Worm (Caenorhabditis elegans): ENCODE data around the gene C28A5.2.
A peak's percentile ranks its signal among the peaks of the same experiment; 100 is the strongest.

C28A5.2 gene

ce11 chrIII:4429402-4429801 lies 9.9 kb downstream of the C28A5.2 start, which contains the start of gene C28A5.6:
C28A5.6 (minus strand) TSS chrIII:4429502.
- TF ChIP-seq unc-130 (tag; optimal IDR thresholded peaks at IDR 0.05) (no peak), grh-1 (GFP tag; IDR thresholded peaks at IDR 0.05) (no peak), swsn-7 (tag; optimal IDR thresholded peaks at IDR 0.05) (no peak), ama-1 (optimal IDR thresholded peaks at IDR 0.05) (no peak), elt-3 (tag; optimal IDR thresholded peaks at IDR 0.05) (no peak), irx-1 (tag; optimal IDR thresholded peaks at IDR 0.05) (no peak), nhr-237 (tag; optimal IDR thresholded peaks at IDR 0.05) (no peak), pqm-1 (tag; optimal IDR thresholded peaks at IDR 0.05) (no peak), nhr-77 (tag; optimal IDR thresholded peaks at IDR 0.05) (no peak), efl-3 (GFP tag; optimal IDR thresholded peaks at IDR 0.05) (no peak), fkh-10 (GFP tag; optimal IDR thresholded peaks at IDR 0.05) (no peak), skn-1 (tag; optimal IDR thresholded peaks at IDR 0.05) (no peak)

- TF ChIP-seq lin-35 (GFP tag; optimal IDR thresholded peaks at IDR 0.05) = peak in 1 of 2 experiments; percentile 13
- TF ChIP-seq snpc-4 (tag; optimal IDR thresholded peaks at IDR 0.05) = peak; percentile 22
- no peak for TF ChIP-seq efl-3 (GFP tag; optimal IDR thresholded peaks at IDR 0.05)
- peak in 1 of 2 experiments; percentile 10 for TF ChIP-seq efl-1 (optimal IDR thresholded peaks at IDR 0.05)
- peak in 1 of 2 experiments; percentile 63 for TF ChIP-seq efl-1 (GFP tag; optimal IDR thresholded peaks at IDR 0.05 in 1 of 2)
- no peak for TF ChIP-seq pag-3 (tag; optimal IDR thresholded peaks at IDR 0.05; ENCODE audit: borderline replicate concordance, insufficient read depth)
- TF ChIP-seq rnt-1 (tag; optimal IDR thresholded peaks at IDR 0.05) = peak; percentile 28
- TF ChIP-seq pax-3 (tag; optimal IDR thresholded peaks at IDR 0.05) = no peak
These were observed 10.5 kb downstream of the C28A5.2 start for ce11 chrIII:4428797-4429196.

- TF ChIP-seq swsn-7 (tag; optimal IDR thresholded peaks at IDR 0.05) (peak; percentile 45), dsc-1 (tag; optimal IDR thresholded peaks at IDR 0.05) (peak; percentile 43), zip-4 (GFP tag; optimal IDR thresholded peaks at IDR 0.05) (peak; percentile 29), nhr-47 (tag; optimal IDR thresholded peaks at IDR 0.05) (peak; percentile 63), lin-14 (GFP tag; optimal IDR thresholded peaks at IDR 0.05) (peak; percentile 26), dpl-1 (GFP tag; optimal IDR thresholded peaks at IDR 0.05) (peak in 1 of 3 experiments; percentile 30), lsy-2 (tag; optimal IDR thresholded peaks at IDR 0.05) (peak in 1 of 2 experiments; percentile 21), snu-23 (GFP tag; optimal IDR thresholded peaks at IDR 0.05) (peak; percentile 23), unc-86 (tag; optimal IDR thresholded peaks at IDR 0.05) (peak; percentile 6), C16A3.4 (tag; optimal IDR thresholded peaks at IDR 0.05) (peak; percentile 6), fkh-8 (tag; optimal IDR thresholded peaks at IDR 0.05) (peak; percentile 3), xbp-1 (tag; optimal IDR thresholded peaks at IDR 0.05) (peak; percentile 9), mab-9 (GFP tag; IDR thresholded peaks at IDR 0.05) (peak; percentile 67), rnt-1 (tag; optimal IDR thresholded peaks at IDR 0.05) (peak; percentile 38), nhr-90 (tag; optimal IDR thresholded peaks at IDR 0.05; ENCODE audit: poor library complexity) (peak; percentile 27), irx-1 (tag; optimal IDR thresholded peaks at IDR 0.05) (peak; percentile 19), isw-1 (GFP tag; IDR thresholded peaks at IDR 0.05) (0 out of 2 replicates have a peak, but pooled peaks have one; percentile 14), nhr-19 (GFP tag; conservative IDR thresholded peaks at IDR 0.05) (peak; percentile 86), snpc-4 (tag; optimal IDR thresholded peaks at IDR 0.05) (peak; percentile 96), grh-1 (GFP tag; IDR thresholded peaks at IDR 0.05) (peak; percentile 40; the same call in 1 of the 2 replicates), nhr-71 (tag; optimal IDR thresholded peaks at IDR 0.05) (peak; percentile 41), elt-2 (tag; optimal IDR thresholded peaks at IDR 0.05) (peak; percentile 6), ceh-88 (GFP tag; IDR thresholded peaks at IDR 0.05) (peak; percentile 35; the same call in 1 of the 2 replicates), efl-1 (optimal IDR thresholded peaks at IDR 0.05) (peak in 1 of 2 experiments; percentile 26), efl-1 (GFP tag; optimal IDR thresholded peaks at IDR 0.05 in 1 of 2) (peak in 1 of 2 experiments; percentile 88)
These were observed 12.6 kb downstream of the C28A5.2 start for ce11 chrIII:4426711-4427218.

All from whole organism, L1 larva.